Worm (Caenorhabditis elegans) whole organism, midembryonic: ENCODE data around the gene F17E9.3.

ENCODE experiments used
- T22C8.4 ChIP-seq: fragments of 200-800 bp; sonication (Bioruptor generic); IDR thresholded peaks from 2 replicates; pipeline ENCODE4 v1.3.6; 2022; ENCODE audit warnings: missing genetic modification characterization, missing compliant biosample characterization
- cog-1 ChIP-seq: sonication (generic microtip); optimal IDR thresholded peaks from 2 replicates; lab custom pipeline; 2016; ENCODE audit warnings: missing genetic modification characterization, missing compliant biosample characterization
- flt-1 ChIP-seq: fragments of 200-800 bp; sonication (Bioruptor generic); IDR thresholded peaks from 2 replicates; pipeline ENCODE4 v1.3.6; 2022; ENCODE audit warnings: missing genetic modification characterization, missing compliant biosample characterization
- klf-2 ChIP-seq: fragments of 200-800 bp; sonication (Bioruptor generic); conservative IDR thresholded peaks from 2 replicates; pipeline ENCODE4 v1.3.6; 2022; ENCODE audit warnings: missing genetic modification reagents, missing genetic modification characterization, missing compliant biosample characterization
- med-1 ChIP-seq: sonication (generic microtip); optimal IDR thresholded peaks from 2 replicates; lab custom pipeline; 2017; ENCODE audit warnings: missing genetic modification characterization, mild to moderate bottlenecking, missing compliant biosample characterization, antibody characterized with exemption, missing genetic modification reagents; ENCODE audit not compliant: insufficient read depth
- ref-1 ChIP-seq: fragments of 200-800 bp; sonication (Bioruptor generic); conservative IDR thresholded peaks from 2 replicates; pipeline ENCODE4 v1.3.6; 2022; ENCODE audit warnings: missing genetic modification reagents, missing genetic modification characterization, missing compliant biosample characterization
- tab-1 ChIP-seq: fragments of 200-800 bp; sonication (Bioruptor generic); IDR thresholded peaks from 2 replicates; pipeline ENCODE4 v1.3.6; 2022; ENCODE audit warnings: missing genetic modification characterization, missing compliant biosample characterization
- ztf-23 ChIP-seq: fragments of 200-800 bp; sonication (Bioruptor generic); IDR thresholded peaks from 2 replicates; pipeline ENCODE4 v1.3.6; 2022; ENCODE audit warnings: missing genetic modification reagents, missing genetic modification characterization, missing compliant biosample characterization
- ztf-29 ChIP-seq: fragments of 200-800 bp; sonication (Bioruptor generic); IDR thresholded peaks from 2 replicates; pipeline ENCODE4 v1.3.6; 2022; ENCODE audit warnings: missing genetic modification reagents, missing genetic modification characterization, missing compliant biosample characterization

DNA sequence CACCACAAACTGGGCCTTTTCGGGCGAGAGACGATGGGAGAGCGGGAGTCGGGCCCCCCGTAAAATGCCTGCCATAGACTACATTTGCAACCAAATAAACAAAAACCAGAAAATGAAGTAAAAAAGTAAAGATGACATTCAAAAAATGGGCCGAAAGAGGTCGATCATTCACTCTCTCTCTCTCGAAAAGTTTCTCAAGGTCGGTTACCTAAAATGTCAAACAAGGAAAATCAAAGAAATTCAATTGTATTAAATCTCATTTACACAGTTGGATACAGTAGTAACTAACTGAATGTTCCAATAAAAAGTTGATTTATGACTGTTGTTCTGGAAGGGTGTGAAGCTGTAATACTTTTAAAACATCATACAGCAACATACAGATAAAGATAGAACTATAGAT lies 35.9 kb upstream of the F17E9.3 start:
- TF ChIP-seq cog-1 (tag; lab: Kevin White, UChicago) (no peak), flt-1 (no peak), ztf-29 (no peak), ref-1 (GFP tag; lab: Robert Waterston, UW) (no peak), klf-2 (GFP tag; lab: Robert Waterston, UW) (no peak), T22C8.4 (GFP tag; lab: Robert Waterston, UW) (no peak), med-1 (GFP tag; lab: Kevin White, UChicago) (no peak), ztf-23 (GFP tag; lab: Robert Waterston, UW) (no peak), tab-1 (no peak)
